Fruit fly (Drosophila melanogaster) whole organism, pupa: ENCODE data around the gene br.

Source experiments
- CG10348 ChIP-seq: fragments of 200-800 bp; sonication (Bioruptor generic); IDR thresholded peaks from 2 replicates; pipeline ENCODE4 v1.3.6; 2022; ENCODE audit warnings: missing biosample characterization, missing genetic modification characterization
- CG12605 ChIP-seq: fragments of 200-800 bp; sonication (Bioruptor generic); IDR thresholded peaks from 2 replicates; pipeline ENCODE4 v1.3.6; 2022; ENCODE audit warnings: missing biosample characterization, missing genetic modification characterization
- CG13204 ChIP-seq: fragments of 200-800 bp; sonication (Bioruptor generic); optimal IDR thresholded peaks from 2 replicates; lab custom pipeline; 2018; ENCODE audit warnings: missing biosample characterization, mild to moderate bottlenecking, missing genetic modification characterization, moderate library complexity
- CG14655 ChIP-seq: fragments of 200-800 bp; sonication (Bioruptor generic); optimal IDR thresholded peaks from 3 replicates; lab custom pipeline; 2017; ENCODE audit warnings: mild to moderate bottlenecking, missing biosample characterization, missing genetic modification reagents, missing genetic modification characterization
- CG15710 ChIP-seq: fragments of 200-800 bp; sonication (Bioruptor generic); optimal IDR thresholded peaks from 2 replicates; lab custom pipeline; 2018; ENCODE audit warnings: missing biosample characterization, mild to moderate bottlenecking, missing genetic modification characterization, moderate library complexity
- CG17806 ChIP-seq: fragments of 200-800 bp; sonication (Bioruptor generic); optimal IDR thresholded peaks from 2 replicates; lab custom pipeline; 2018; ENCODE audit warnings: missing biosample characterization, mild to moderate bottlenecking, missing genetic modification characterization, moderate library complexity
- CG32121 ChIP-seq: fragments of 200-800 bp; sonication (Bioruptor generic); IDR thresholded peaks from 2 replicates; pipeline ENCODE4 v1.3.6; 2022; ENCODE audit warnings: missing biosample characterization, missing genetic modification characterization
- CG34367 ChIP-seq: fragments of 200-800 bp; sonication (Bioruptor generic); optimal IDR thresholded peaks from 2 replicates; lab custom pipeline; 2018; ENCODE audit warnings: missing biosample characterization, mild to moderate bottlenecking, missing genetic modification characterization
- CG4496 ChIP-seq: fragments of 200-800 bp; sonication (Bioruptor generic); IDR thresholded peaks from 3 replicates; pipeline ENCODE4 v1.3.6; 2022; ENCODE audit warnings: missing biosample characterization, missing genetic modification characterization
- CG8159 ChIP-seq: fragments of 200-800 bp; sonication (Bioruptor generic); optimal IDR thresholded peaks from 3 replicates; lab custom pipeline; 2018; ENCODE audit warnings: missing biosample characterization, mild to moderate bottlenecking, missing genetic modification characterization, moderate library complexity
- CG8301 ChIP-seq: fragments of 200-800 bp; sonication (Bioruptor generic); optimal IDR thresholded peaks from 2 replicates; lab custom pipeline; 2018; ENCODE audit warnings: missing biosample characterization, mild to moderate bottlenecking, missing genetic modification characterization
- CG9948 ChIP-seq: fragments of 200-800 bp; sonication (Bioruptor generic); optimal IDR thresholded peaks from 2 replicates; lab custom pipeline; 2018; ENCODE audit warnings: missing biosample characterization, mild to moderate bottlenecking, missing genetic modification characterization, moderate library complexity
- D1 ChIP-seq: fragments of 200-800 bp; sonication (Bioruptor generic); optimal IDR thresholded peaks from 2 replicates; lab custom pipeline; 2018; ENCODE audit warnings: missing biosample characterization, mild to moderate bottlenecking, missing genetic modification characterization, moderate library complexity
- EcR ChIP-seq: fragments of 200-800 bp; sonication (Bioruptor generic); optimal IDR thresholded peaks from 3 replicates; lab custom pipeline; 2019; ENCODE audit warnings: missing biosample characterization, missing genetic modification characterization, mild to moderate bottlenecking, moderate library complexity, missing genetic modification reagents
- Ets98B ChIP-seq: fragments of 200-800 bp; sonication (Bioruptor generic); IDR thresholded peaks from 2 replicates; pipeline ENCODE4 v1.3.6; 2022; ENCODE audit warnings: missing biosample characterization, missing genetic modification characterization
- Pif1A ChIP-seq: fragments of 200-800 bp; sonication (Bioruptor generic); optimal IDR thresholded peaks from 3 replicates; lab custom pipeline; 2016; ENCODE audit warnings: missing biosample characterization, missing genetic modification characterization
- Pif1B ChIP-seq: fragments of 200-800 bp; sonication (Bioruptor generic); optimal IDR thresholded peaks from 3 replicates; lab custom pipeline; 2016; ENCODE audit warnings: missing biosample characterization, missing genetic modification characterization
- Snoo ChIP-seq: fragments of 200-800 bp; sonication (Bioruptor generic); optimal IDR thresholded peaks from 3 replicates; lab custom pipeline; 2017; ENCODE audit warnings: missing biosample characterization, mild to moderate bottlenecking, missing genetic modification characterization, inconsistent platforms
- fd96Ca ChIP-seq: fragments of 200-800 bp; sonication (Bioruptor generic); IDR thresholded peaks from 3 replicates; pipeline ENCODE4 v1.3.6; 2022; ENCODE audit warnings: missing biosample characterization, missing genetic modification characterization
- gl ChIP-seq: fragments of 200-800 bp; sonication (Bioruptor generic); optimal IDR thresholded peaks from 2 replicates; lab custom pipeline; 2018; ENCODE audit warnings: missing biosample characterization, mild to moderate bottlenecking, missing genetic modification characterization
- rn ChIP-seq: fragments of 200-800 bp; sonication (Bioruptor generic); IDR thresholded peaks from 2 replicates; pipeline ENCODE4 v1.3.6; 2022; ENCODE audit warnings: missing biosample characterization, missing genetic modification characterization

Gene br

DNA sequence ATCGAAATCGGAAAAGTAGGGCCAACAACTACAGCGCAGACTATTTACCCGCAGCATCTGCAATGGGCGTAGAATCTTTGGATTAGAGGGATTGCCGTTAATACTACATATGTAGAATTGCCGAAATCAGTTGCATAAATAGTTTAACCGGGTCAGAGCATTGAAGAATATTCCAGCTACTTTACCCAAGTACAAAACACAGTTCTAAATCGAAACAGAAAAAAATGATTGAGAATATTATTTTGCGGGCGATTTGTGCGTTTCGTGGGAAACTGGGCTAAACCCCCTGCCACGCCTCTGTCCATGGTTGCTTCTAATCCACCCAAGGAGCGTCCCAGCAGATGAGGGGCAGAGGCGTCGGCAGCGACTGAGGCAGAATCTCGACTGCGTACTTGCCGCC, 5.4 kb downstream of the br start:
- TF ChIP-seq CG8301 (tag; lab: Kevin White, UChicago) (peak; percentile 22), Pif1B (GFP tag; lab: Kevin White, UChicago) (no peak), CG12605 (GFP tag; lab: Robert Waterston, UW) (no peak), CG14655 (GFP tag; lab: Kevin White, UChicago) (peak; percentile 57), CG9948 (tag; lab: Kevin White, UChicago) (no peak), gl (no peak)
- TF ChIP-seq, all 21 proteins: peak for 2

DNA sequence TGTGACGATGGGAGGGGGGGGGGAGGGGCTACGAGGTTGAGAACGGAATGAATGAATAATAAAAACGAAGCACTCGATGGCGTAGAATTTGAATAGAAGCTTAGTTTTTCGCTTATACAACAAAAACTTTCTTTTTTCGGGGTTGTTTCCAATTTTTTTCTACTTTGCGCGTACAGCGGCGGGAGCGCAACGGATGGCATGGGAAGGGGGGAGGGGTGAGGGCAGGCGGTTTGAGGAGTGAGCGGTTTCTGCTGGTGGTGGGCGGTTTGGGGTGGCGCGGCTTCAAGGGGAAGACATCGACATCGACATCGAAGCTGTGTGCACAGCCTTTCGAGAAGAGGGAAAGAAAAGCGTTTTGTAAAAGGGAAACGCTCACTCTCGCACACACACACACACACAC, 6.2 kb downstream of the br start:
- TF ChIP-seq gl (no peak), CG17806 (no peak), CG8301 (tag; lab: Kevin White, UChicago) (no peak), Pif1B (GFP tag; lab: Kevin White, UChicago) (no peak), EcR (GFP tag; lab: Kevin White, UChicago) (no peak), CG12605 (GFP tag; lab: Robert Waterston, UW) (no peak), CG8159 (tag; lab: Kevin White, UChicago) (no peak), Pif1A (GFP tag; lab: Kevin White, UChicago) (no peak), fd96Ca (GFP tag; lab: Robert Waterston, UW) (no peak), D1 (tag; lab: Kevin White, UChicago) (no peak), CG34367 (tag; lab: Kevin White, UChicago) (no peak), CG14655 (GFP tag; lab: Kevin White, UChicago) (no peak), CG32121 (GFP tag; lab: Robert Waterston, UW) (no peak), rn (no peak), CG10348 (no peak), Snoo (tag; lab: Kevin White, UChicago) (no peak), CG13204 (GFP tag; lab: Kevin White, UChicago) (no peak), CG15710 (tag; lab: Kevin White, UChicago) (no peak)

DNA sequence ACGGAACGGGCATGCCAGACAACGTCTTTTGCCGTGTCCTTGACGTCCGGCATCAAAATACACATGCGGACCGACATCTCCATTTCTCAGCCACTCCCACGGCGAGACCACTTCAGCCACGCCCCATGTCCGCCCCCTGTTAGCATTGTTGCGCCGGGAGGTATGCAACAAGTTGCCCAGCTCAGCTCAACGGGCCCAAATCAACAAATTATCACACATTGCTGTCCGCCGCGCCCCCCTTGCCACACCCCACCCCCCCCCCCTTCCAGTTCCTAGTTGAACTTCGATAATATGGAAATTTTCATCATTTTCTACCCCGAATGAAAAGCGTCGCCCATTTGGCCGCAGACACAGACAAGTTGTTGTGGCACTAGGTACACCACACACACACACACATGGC, 12.9 kb downstream of the br start:
- no peak for TF ChIP-seq Pif1B (GFP tag; lab: Kevin White, UChicago)
- TF ChIP-seq CG17806: no peak
- no peak for TF ChIP-seq rn
- no peak for TF ChIP-seq gl
- no peak for TF ChIP-seq Snoo (tag; lab: Kevin White, UChicago)

DNA sequence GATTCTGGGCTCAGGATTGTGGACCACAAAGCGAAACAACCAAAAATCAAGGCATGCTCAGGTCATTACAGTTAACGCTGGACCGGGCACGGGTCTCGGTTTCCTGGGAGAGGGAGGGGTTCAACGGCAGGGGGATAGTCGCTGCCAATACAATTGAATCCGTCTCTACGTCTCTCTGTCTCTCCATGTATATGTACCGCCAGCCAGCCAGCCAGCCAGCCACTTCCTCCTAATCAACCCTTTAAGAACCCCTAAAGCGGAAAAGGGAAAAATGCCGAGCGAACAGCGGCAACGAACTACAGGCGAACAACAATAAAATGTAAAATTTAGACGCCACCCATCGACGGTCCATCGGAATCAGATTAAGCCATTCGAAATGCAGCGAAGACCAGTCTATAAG, 18.4 kb downstream of the br start:
- TF ChIP-seq CG8159 (tag; lab: Kevin White, UChicago) (no peak), CG4496 (GFP tag; lab: Robert Waterston, UW) (no peak), CG9948 (tag; lab: Kevin White, UChicago) (no peak), Pif1B (GFP tag; lab: Kevin White, UChicago) (no peak), fd96Ca (GFP tag; lab: Robert Waterston, UW) (no peak)

DNA sequence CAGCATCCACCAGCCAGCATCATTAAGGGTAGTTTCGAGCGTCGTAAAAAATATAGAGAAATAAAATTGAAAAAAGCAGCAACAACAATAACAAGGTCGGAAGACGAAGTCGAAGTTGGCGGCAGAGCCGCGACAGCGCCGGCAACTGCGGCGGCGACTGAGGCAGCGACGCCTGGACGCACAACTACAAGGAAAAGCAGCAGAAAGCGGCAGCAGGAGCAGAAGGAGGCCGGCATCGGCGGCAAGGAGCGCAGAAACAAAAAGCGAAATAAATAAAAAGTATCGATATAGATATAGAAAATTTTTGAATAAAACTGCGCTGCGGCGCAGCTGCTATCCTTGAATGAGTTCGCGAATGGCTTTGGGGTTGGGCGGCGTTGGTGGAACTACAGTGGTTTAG, 19.0 kb downstream of the br start:
- TF ChIP-seq CG34367 (tag; lab: Kevin White, UChicago) (no peak), CG9948 (tag; lab: Kevin White, UChicago) (no peak)

DNA sequence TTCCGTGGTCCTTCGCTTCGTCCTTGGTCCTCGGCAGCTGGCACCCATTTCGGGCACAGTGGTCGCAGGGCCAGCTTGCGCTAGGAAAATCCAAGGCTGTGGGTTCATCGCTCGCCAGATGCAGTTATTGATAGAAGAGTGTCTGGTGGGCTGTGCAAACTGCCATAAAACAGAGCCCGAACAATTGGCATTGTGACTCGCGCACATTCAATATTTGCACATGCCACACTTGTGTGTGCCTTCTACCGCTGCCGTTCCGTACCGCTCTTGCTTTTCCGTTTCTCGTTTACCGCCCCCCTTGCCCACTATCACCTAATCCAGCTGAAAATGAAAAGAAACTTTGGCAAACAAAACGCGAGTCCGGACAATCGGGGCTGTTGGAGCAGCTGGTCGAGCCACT, 20.8 kb downstream of the br start:
- 0 out of 2 replicates have a peak, but pooled peaks have one; percentile 12 for TF ChIP-seq rn
- no peak for TF ChIP-seq CG12605 (GFP tag; lab: Robert Waterston, UW)
- TF ChIP-seq, all 21 proteins: peak for 1

DNA sequence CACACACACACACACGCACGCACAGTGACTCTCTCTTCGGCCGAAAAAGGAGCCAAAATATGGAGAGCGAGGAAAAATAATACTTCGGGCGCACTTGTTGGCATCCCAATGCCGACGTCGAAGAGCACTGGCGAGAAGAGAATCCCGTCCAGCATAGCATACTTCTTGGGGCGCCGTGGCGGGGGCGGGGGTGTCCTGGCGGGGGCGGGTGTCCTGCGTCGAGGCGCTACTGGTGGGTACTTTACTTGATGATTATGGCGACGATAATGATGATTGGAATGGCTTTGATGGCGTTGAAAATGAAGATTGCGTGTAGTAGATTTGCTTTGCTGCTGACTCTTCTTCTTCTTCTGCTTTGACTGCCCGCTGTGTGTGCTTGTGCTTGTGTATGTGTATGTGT, 31.1 kb downstream of the br start:
- TF ChIP-seq Ets98B (GFP tag; lab: Robert Waterston, UW) (no peak), CG14655 (GFP tag; lab: Kevin White, UChicago) (no peak), gl (no peak), Snoo (tag; lab: Kevin White, UChicago) (no peak), CG8301 (tag; lab: Kevin White, UChicago) (no peak), CG13204 (GFP tag; lab: Kevin White, UChicago) (no peak), fd96Ca (GFP tag; lab: Robert Waterston, UW) (no peak), CG9948 (tag; lab: Kevin White, UChicago) (no peak), CG32121 (GFP tag; lab: Robert Waterston, UW) (no peak), CG34367 (tag; lab: Kevin White, UChicago) (no peak), CG12605 (GFP tag; lab: Robert Waterston, UW) (no peak), CG15710 (tag; lab: Kevin White, UChicago) (no peak), CG17806 (no peak), rn (no peak), Pif1A (GFP tag; lab: Kevin White, UChicago) (no peak)

DNA sequence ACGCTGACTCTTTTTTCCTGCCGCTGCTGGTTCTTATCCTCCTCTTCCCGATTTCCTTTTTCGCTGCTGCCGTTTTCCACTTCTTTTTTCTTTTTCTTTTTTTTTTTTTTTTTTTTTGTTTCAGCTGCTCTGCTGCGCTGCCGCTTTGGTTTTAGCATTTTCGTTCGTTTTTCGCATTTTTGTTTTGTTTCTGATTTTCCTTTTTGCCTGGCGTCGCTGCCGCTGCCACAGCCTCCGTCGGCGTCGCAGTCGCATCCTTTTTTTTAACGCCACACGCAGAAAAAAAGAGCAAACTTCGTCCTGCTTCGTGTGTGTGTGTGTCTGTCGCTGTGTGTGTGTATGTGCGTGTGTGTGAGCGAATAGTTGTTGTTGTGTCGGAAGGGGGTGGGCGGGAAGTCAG, 32.9 kb downstream of the br start:
- TF ChIP-seq CG4496 (GFP tag; lab: Robert Waterston, UW) (peak; percentile 40; the same call in 1 of the 3 replicates), fd96Ca (GFP tag; lab: Robert Waterston, UW) (0 out of 3 replicates have a peak, but pooled peaks have one; percentile 5), CG13204 (GFP tag; lab: Kevin White, UChicago) (peak; percentile 46), gl (no peak), D1 (tag; lab: Kevin White, UChicago) (no peak), Snoo (tag; lab: Kevin White, UChicago) (peak; percentile 4), CG12605 (GFP tag; lab: Robert Waterston, UW) (0 out of 2 replicates have a peak, but pooled peaks have one; percentile 21), CG32121 (GFP tag; lab: Robert Waterston, UW) (no peak), CG14655 (GFP tag; lab: Kevin White, UChicago) (no peak), Pif1A (GFP tag; lab: Kevin White, UChicago) (peak; percentile 10)
